Fruit fly (Drosophila melanogaster) whole organism, embryonic: ENCODE measurements around the gene Wwox.
A peak's percentile ranks its signal among the peaks of the same experiment; 100 is the strongest.

Experiments
- Abd-B ChIP-seq: fragments of 200-800 bp; sonication (Bioruptor generic); optimal IDR thresholded peaks from 2 replicates; lab custom pipeline; 2018; ENCODE audit warnings: missing biosample characterization, mild to moderate bottlenecking, missing genetic modification characterization, moderate library complexity
- B-H2 ChIP-seq: fragments of 200-800 bp; sonication (Bioruptor generic); optimal IDR thresholded peaks from 2 replicates; lab custom pipeline; 2018; ENCODE audit warnings: missing biosample characterization, mild to moderate bottlenecking, missing genetic modification characterization
- CG10267 ChIP-seq: fragments of 200-800 bp; sonication (Bioruptor generic); optimal IDR thresholded peaks from 2 replicates; lab custom pipeline; 2018; ENCODE audit warnings: missing biosample characterization, mild to moderate bottlenecking, missing genetic modification characterization, moderate library complexity
- CG10366 ChIP-seq: fragments of 200-800 bp; sonication (Bioruptor generic); IDR thresholded peaks from 2 replicates; pipeline ENCODE4 v1.3.6; 2022; ENCODE audit warnings: missing biosample characterization, missing genetic modification characterization
- CG10654 ChIP-seq: fragments of 200-800 bp; sonication (Bioruptor generic); optimal IDR thresholded peaks from 2 replicates; lab custom pipeline; 2016; ENCODE audit warnings: missing biosample characterization, missing genetic modification characterization
- CG10979 ChIP-seq: fragments of 200-800 bp; sonication (Bioruptor generic); optimal IDR thresholded peaks from 2 replicates; lab custom pipeline; 2018; ENCODE audit warnings: missing biosample characterization, mild to moderate bottlenecking, missing genetic modification characterization, moderate library complexity
- CG11247 ChIP-seq: fragments of 200-800 bp; sonication (Bioruptor generic); IDR thresholded peaks from 2 replicates; pipeline ENCODE4 v1.3.6; 2022; ENCODE audit warnings: missing biosample characterization, missing genetic modification characterization
- CG11456 ChIP-seq: fragments of 200-800 bp; sonication (Bioruptor generic); IDR thresholded peaks from 3 replicates; pipeline ENCODE4 v1.3.6; 2022; ENCODE audit warnings: missing biosample characterization, missing genetic modification characterization
- CG12391 ChIP-seq: fragments of 200-800 bp; sonication (Bioruptor generic); optimal IDR thresholded peaks from 3 replicates; lab custom pipeline; 2018; ENCODE audit warnings: missing biosample characterization, mild to moderate bottlenecking, missing genetic modification characterization, moderate library complexity
- CG12769 ChIP-seq: fragments of 200-800 bp; sonication (Bioruptor generic); optimal IDR thresholded peaks from 2 replicates; lab custom pipeline; 2019; ENCODE audit warnings: missing biosample characterization, mild to moderate bottlenecking, missing genetic modification characterization, moderate library complexity
- CG13287 ChIP-seq: fragments of 200-800 bp; sonication (Bioruptor generic); IDR thresholded peaks from 2 replicates; pipeline ENCODE4 v1.3.6; 2022; ENCODE audit warnings: missing biosample characterization, missing genetic modification characterization; ENCODE audit not compliant: partially characterized antibody
- CG14441 ChIP-seq: fragments of 200-800 bp; sonication (Bioruptor generic); IDR thresholded peaks from 2 replicates; pipeline ENCODE4 v1.3.6; 2022; ENCODE audit warnings: missing biosample characterization, missing genetic modification characterization
- CG15269 ChIP-seq: fragments of 200-800 bp; sonication (Bioruptor generic); optimal IDR thresholded peaks from 2 replicates; lab custom pipeline; 2018; ENCODE audit warnings: missing biosample characterization, mild to moderate bottlenecking, missing genetic modification characterization, moderate library complexity
- CG16779 ChIP-seq: fragments of 200-800 bp; sonication (Bioruptor generic); IDR thresholded peaks from 2 replicates; pipeline ENCODE4 v1.3.6; 2022; ENCODE audit warnings: missing biosample characterization, missing genetic modification characterization
- CG17328 ChIP-seq: fragments of 200-800 bp; sonication (Bioruptor generic); IDR thresholded peaks from 2 replicates; pipeline ENCODE4 v1.3.6; 2022; ENCODE audit warnings: missing biosample characterization, missing genetic modification characterization
- CG17568 ChIP-seq: fragments of 200-800 bp; sonication (Bioruptor generic); optimal IDR thresholded peaks from 2 replicates; lab custom pipeline; 2018; ENCODE audit warnings: missing biosample characterization, mild to moderate bottlenecking, missing genetic modification characterization, moderate library complexity
- CG17912 ChIP-seq: fragments of 200-800 bp; sonication (Bioruptor generic); optimal IDR thresholded peaks from 2 replicates; lab custom pipeline; 2018; ENCODE audit warnings: missing biosample characterization, mild to moderate bottlenecking, missing genetic modification characterization
- CG31224 ChIP-seq: fragments of 200-800 bp; sonication (Bioruptor generic); IDR thresholded peaks from 2 replicates; pipeline ENCODE4 v1.3.6; 2022; ENCODE audit warnings: missing biosample characterization, missing genetic modification characterization
- CG34224 ChIP-seq: fragments of 200-800 bp; sonication (Bioruptor generic); IDR thresholded peaks from 3 replicates; pipeline ENCODE4 v1.3.6; 2022; ENCODE audit warnings: missing biosample characterization, missing genetic modification characterization; ENCODE audit not compliant: partially characterized antibody
- CG34376 ChIP-seq: fragments of 200-800 bp; sonication (Bioruptor generic); optimal IDR thresholded peaks from 2 replicates; lab custom pipeline; 2018; ENCODE audit warnings: missing biosample characterization, mild to moderate bottlenecking, missing genetic modification characterization
- CG7928 ChIP-seq: fragments of 200-800 bp; sonication (Bioruptor generic); optimal IDR thresholded peaks from 2 replicates; lab custom pipeline; 2017; ENCODE audit warnings: missing biosample characterization, mild to moderate bottlenecking, missing genetic modification characterization
- CG9797 ChIP-seq: fragments of 200-800 bp; sonication (Bioruptor generic); optimal IDR thresholded peaks from 3 replicates; lab custom pipeline; 2018; ENCODE audit warnings: missing biosample characterization, mild to moderate bottlenecking, missing genetic modification characterization
- CG9932 ChIP-seq: fragments of 200-800 bp; sonication (Bioruptor generic); IDR thresholded peaks from 2 replicates; pipeline ENCODE4 v1.3.6; 2022; ENCODE audit warnings: missing biosample characterization, missing genetic modification characterization
- D ChIP-seq, 2 experiments: fragments of 200-800 bp in 1 of 2; fragments of >200 bp in 1 of 2; sonication (Bioruptor generic) in 1 of 2; optimal IDR thresholded peaks; 2 replicates in 1 of 2; 3 replicates in 1 of 2; lab custom pipeline; 2017; ENCODE audit warnings: mild to moderate bottlenecking in 1 of 2, missing biosample characterization in 1 of 2, missing genetic modification characterization in 1 of 2, missing genetic modification reagents in 1 of 2
- Elba2 ChIP-seq: fragments of 200-800 bp; sonication (Bioruptor generic); optimal IDR thresholded peaks from 3 replicates; lab custom pipeline; 2016; ENCODE audit warnings: missing biosample characterization, missing genetic modification characterization
- Fer3 ChIP-seq: fragments of 200-800 bp; sonication (Bioruptor generic); optimal IDR thresholded peaks from 2 replicates; lab custom pipeline; 2018; ENCODE audit warnings: missing biosample characterization, mild to moderate bottlenecking, missing genetic modification characterization, moderate library complexity
- Myb ChIP-seq: fragments of 200-800 bp; sonication (Bioruptor generic); optimal IDR thresholded peaks from 2 replicates; lab custom pipeline; 2016; ENCODE audit warnings: missing biosample characterization, missing genetic modification characterization
- PHDP ChIP-seq: fragments of 200-800 bp; sonication (Bioruptor generic); optimal IDR thresholded peaks from 3 replicates; lab custom pipeline; 2018; ENCODE audit warnings: missing biosample characterization, mild to moderate bottlenecking, missing genetic modification characterization, moderate library complexity
- Scr ChIP-seq: fragments of 200-800 bp; sonication (Bioruptor generic); IDR thresholded peaks from 2 replicates; pipeline ENCODE4 v1.3.6; 2022; ENCODE audit warnings: missing biosample characterization, missing genetic modification characterization; ENCODE audit not compliant: partially characterized antibody
- Six4 ChIP-seq: fragments of 200-800 bp; sonication (Bioruptor generic); optimal IDR thresholded peaks from 2 replicates; lab custom pipeline; 2016; ENCODE audit warnings: missing biosample characterization, missing genetic modification characterization
- chinmo ChIP-seq: fragments of 200-800 bp; sonication (Bioruptor generic); IDR thresholded peaks from 4 replicates; pipeline ENCODE4 v1.3.6; 2022; ENCODE audit warnings: missing biosample characterization, missing genetic modification characterization; ENCODE audit not compliant: partially characterized antibody
- chm ChIP-seq: fragments of 200-800 bp; sonication (Bioruptor generic); IDR thresholded peaks from 2 replicates; pipeline ENCODE4 v1.3.6; 2022; ENCODE audit warnings: missing biosample characterization, missing genetic modification characterization
- croc ChIP-seq: fragments of 200-800 bp; sonication (Bioruptor generic); conservative IDR thresholded peaks from 3 replicates; pipeline ENCODE4 v1.3.6; 2022; ENCODE audit warnings: missing biosample characterization, missing genetic modification characterization
- dysf ChIP-seq: fragments of 200-800 bp; sonication (Bioruptor generic); IDR thresholded peaks from 3 replicates; pipeline ENCODE4 v1.3.6; 2022; ENCODE audit warnings: missing biosample characterization, missing genetic modification characterization
- fd3F ChIP-seq: fragments of 200-800 bp; sonication (Bioruptor generic); optimal IDR thresholded peaks from 2 replicates; lab custom pipeline; 2018; ENCODE audit warnings: missing biosample characterization, mild to moderate bottlenecking, missing genetic modification characterization, moderate library complexity
- fd96Cb ChIP-seq: fragments of 200-800 bp; sonication (Bioruptor generic); optimal IDR thresholded peaks from 2 replicates; lab custom pipeline; 2018; ENCODE audit warnings: missing biosample characterization, mild to moderate bottlenecking, missing genetic modification characterization, moderate library complexity
- jing ChIP-seq: fragments of 200-800 bp; sonication (Bioruptor generic); optimal IDR thresholded peaks from 2 replicates; lab custom pipeline; 2018; ENCODE audit warnings: missing biosample characterization, mild to moderate bottlenecking, missing genetic modification characterization
- lbe ChIP-seq: fragments of 200-800 bp; sonication (Bioruptor generic); optimal IDR thresholded peaks from 2 replicates; lab custom pipeline; 2016; ENCODE audit warnings: missing biosample characterization, mild to moderate bottlenecking, missing genetic modification characterization
- nau ChIP-seq: fragments of 200-800 bp; sonication (Bioruptor generic); optimal IDR thresholded peaks from 3 replicates; lab custom pipeline; 2017; ENCODE audit warnings: missing biosample characterization, mild to moderate bottlenecking, missing genetic modification characterization, missing genetic modification reagents
- sens ChIP-seq: fragments of 200-800 bp; sonication (Bioruptor generic); peaks from one replicate; lab custom pipeline; 2016; ENCODE audit warnings: missing biosample characterization, missing genetic modification characterization
- sna ChIP-seq: fragments of 200-800 bp; sonication (Bioruptor generic); IDR thresholded peaks from 2 replicates; pipeline ENCODE4 v1.3.6; 2022; ENCODE audit warnings: missing biosample characterization, missing genetic modification characterization; ENCODE audit not compliant: partially characterized antibody
- sob ChIP-seq: fragments of 200-800 bp; sonication (Bioruptor generic); IDR thresholded peaks from 2 replicates; pipeline ENCODE4 v1.3.6; 2022; ENCODE audit warnings: missing biosample characterization, missing genetic modification characterization
- unc-4 ChIP-seq: fragments of 200-800 bp; sonication (Bioruptor generic); IDR thresholded peaks from 2 replicates; pipeline ENCODE4 v1.3.6; 2022; ENCODE audit warnings: missing biosample characterization, missing genetic modification characterization; ENCODE audit not compliant: partially characterized antibody
- wor ChIP-seq: fragments of 200-800 bp; sonication (Bioruptor generic); IDR thresholded peaks from 2 replicates; pipeline ENCODE4 v1.3.6; 2022; ENCODE audit warnings: missing biosample characterization, missing genetic modification characterization
- zf30C ChIP-seq: fragments of 200-800 bp; sonication (Bioruptor generic); optimal IDR thresholded peaks from 3 replicates; lab custom pipeline; 2018; ENCODE audit warnings: missing biosample characterization, mild to moderate bottlenecking, missing genetic modification characterization

Gene Wwox

dm6 chr2L:8012551-8012950 is 8.5 kb upstream of the Wwox start (continued):
- TF ChIP-seq CG9932 (GFP tag; lab: Robert Waterston, UW): peak; percentile 21; the same call in 1 of the 2 replicates
- TF ChIP-seq CG34376 (GFP tag; lab: Kevin White, UChicago): peak; percentile 12
- no peak for TF ChIP-seq sob (GFP tag; lab: Robert Waterston, UW)
- TF ChIP-seq sens (GFP tag; lab: Kevin White, UChicago): peak; percentile 49
- TF ChIP-seq jing (GFP tag; lab: Kevin White, UChicago): no peak
- TF ChIP-seq CG15269 (tag; lab: Kevin White, UChicago): peak; percentile 30
- no peak for TF ChIP-seq D (optimal IDR thresholded peaks at IDR 0.05; lab: Kevin White, UChicago)
- TF ChIP-seq D (GFP tag; optimal IDR thresholded peaks at IDR 0.05; lab: Kevin White, UChicago): no peak
- no peak for TF ChIP-seq CG16779 (GFP tag; lab: Robert Waterston, UW)
- TF ChIP-seq chm: 0 out of 2 replicates have a peak, but pooled peaks have one; percentile 31
- TF ChIP-seq CG10366 (GFP tag; lab: Robert Waterston, UW): no peak

- no peak for TF ChIP-seq lbe (GFP tag; lab: Kevin White, UChicago)
- no peak for TF ChIP-seq wor (GFP tag; lab: Robert Waterston, UW)
- 0 out of 2 replicates have a peak, but pooled peaks have one; percentile 20 for TF ChIP-seq sna (GFP tag; lab: Robert Waterston, UW)
- TF ChIP-seq Elba2 (GFP tag; lab: Kevin White, UChicago): no peak
- no peak for TF ChIP-seq CG7928 (GFP tag; lab: Kevin White, UChicago)
- peak; percentile 12 for TF ChIP-seq B-H2 (GFP tag; lab: Kevin White, UChicago)
- peak; percentile 8 for TF ChIP-seq CG10267 (tag; lab: Kevin White, UChicago)
- TF ChIP-seq CG10654 (GFP tag; lab: Kevin White, UChicago): no peak
- no peak for TF ChIP-seq fd3F (GFP tag; lab: Kevin White, UChicago)
- TF ChIP-seq CG17912 (GFP tag; lab: Kevin White, UChicago): no peak
- TF ChIP-seq Myb (GFP tag; lab: Kevin White, UChicago): peak; percentile 70
- TF ChIP-seq CG17328 (GFP tag; lab: Robert Waterston, UW): 0 out of 2 replicates have a peak, but pooled peaks have one; percentile 46
- TF ChIP-seq CG13287: peak; percentile 65
- no peak for TF ChIP-seq CG10979
- peak; percentile 31 for TF ChIP-seq Fer3
- TF ChIP-seq CG34224 (GFP tag; lab: Robert Waterston, UW): peak; percentile 66; the same call in 2 of the 3 replicates
- peak; percentile 42; the same call in 2 of the 3 replicates for TF ChIP-seq dysf
- no peak for TF ChIP-seq nau (GFP tag; lab: Kevin White, UChicago)
- peak; percentile 51 for TF ChIP-seq Scr (GFP tag; lab: Robert Waterston, UW)
- 0 out of 3 replicates have a peak, but pooled peaks have one; percentile 19 for TF ChIP-seq CG11456
- peak; percentile 49; the same call in 1 of the 2 replicates for TF ChIP-seq unc-4 (GFP tag; lab: Robert Waterston, UW)
- peak; percentile 12 for TF ChIP-seq CG12769
- no peak for TF ChIP-seq croc (GFP tag; lab: Robert Waterston, UW)
- no peak for TF ChIP-seq fd96Cb (tag; lab: Kevin White, UChicago)
- TF ChIP-seq CG31224 (GFP tag; lab: Robert Waterston, UW): peak; percentile 47; the same call in 1 of the 2 replicates
- TF ChIP-seq chinmo (GFP tag; lab: Robert Waterston, UW): 0 out of 4 replicates have a peak, but pooled peaks have one; percentile 24
- TF ChIP-seq CG12391 (tag; lab: Kevin White, UChicago): peak; percentile 40
- TF ChIP-seq Abd-B (GFP tag; lab: Kevin White, UChicago): no peak
- TF ChIP-seq CG14441: peak; percentile 19; the same call in 1 of the 2 replicates
- TF ChIP-seq PHDP (tag; lab: Kevin White, UChicago): peak; percentile 15
- TF ChIP-seq Six4 (GFP tag; lab: Kevin White, UChicago): no peak
- no peak for TF ChIP-seq CG9797
- peak; percentile 23 for TF ChIP-seq CG17568 (GFP tag; lab: Kevin White, UChicago)
- peak; percentile 40; the same call in 1 of the 2 replicates for TF ChIP-seq CG11247 (GFP tag; lab: Robert Waterston, UW)
- TF ChIP-seq zf30C (GFP tag; lab: Kevin White, UChicago): peak; percentile 33
Observed at dm6 chr2L:8010602-8011455, 6.7 kb upstream of the Wwox start, which contains the start of the genes Glyat and Tg. Gene Glyat (minus strand): TSS chr2L:8010652. Gene Tg (plus strand): TSS chr2L:8011405.
